Worm (Caenorhabditis elegans) whole organism, early embryonic: ENCODE results near the gene dot-1.5.

Source experiments
- B0310.2 ChIP-seq: sonication (generic microtip); optimal IDR thresholded peaks from 2 replicates; lab custom pipeline; 2016; ENCODE audit warnings: mild to moderate bottlenecking, missing genetic modification characterization, missing compliant biosample characterization
- F13C5.2 ChIP-seq: sonication (generic microtip); optimal IDR thresholded peaks from 2 replicates; lab custom pipeline; 2017; ENCODE audit warnings: mild to moderate bottlenecking, missing genetic modification characterization, inconsistent platforms, missing compliant biosample characterization
- aly-1 ChIP-seq: sonication (generic microtip); optimal IDR thresholded peaks from 2 replicates; lab custom pipeline; 2016; ENCODE audit warnings: missing genetic modification characterization, missing compliant biosample characterization
- ama-1 ChIP-seq: fragments of 150-350 bp; optimal IDR thresholded peaks from 2 replicates; lab custom pipeline; 2014
- ceh-13 ChIP-seq: fragments of 200-800 bp; sonication (Bioruptor generic); optimal IDR thresholded peaks from 2 replicates; lab custom pipeline; 2018; ENCODE audit warnings: mild to moderate bottlenecking, missing genetic modification characterization, missing compliant biosample characterization
- ceh-36 ChIP-seq: sonication (generic microtip); optimal IDR thresholded peaks from 2 replicates; lab custom pipeline; 2016; ENCODE audit warnings: missing genetic modification characterization, inconsistent platforms, missing compliant biosample characterization
- ets-7 ChIP-seq: sonication (generic microtip); optimal IDR thresholded peaks from 2 replicates; lab custom pipeline; 2016; ENCODE audit warnings: missing genotype, missing genetic modification characterization, missing compliant biosample characterization
- flt-1 ChIP-seq: fragments of 200-800 bp; sonication (Bioruptor generic); IDR thresholded peaks from 2 replicates; pipeline ENCODE4 v1.3.6; 2022; ENCODE audit warnings: missing genetic modification characterization, missing compliant biosample characterization
- hmbx-1 ChIP-seq: sonication (generic microtip); optimal IDR thresholded peaks from 2 replicates; lab custom pipeline; 2016; ENCODE audit warnings: mild to moderate bottlenecking, missing genetic modification characterization, missing compliant biosample characterization
- hnd-1 ChIP-seq: sonication (generic microtip); optimal IDR thresholded peaks from 2 replicates; lab custom pipeline; 2016; ENCODE audit warnings: missing genetic modification characterization, missing compliant biosample characterization
- pes-1 ChIP-seq: fragments of 200-800 bp; sonication (Bioruptor generic); IDR thresholded peaks from 2 replicates; pipeline ENCODE4 v1.3.6; 2022; ENCODE audit warnings: missing genetic modification reagents, missing genetic modification characterization, missing compliant biosample characterization
- scrt-1 ChIP-seq: fragments of 200-800 bp; sonication (Bioruptor generic); IDR thresholded peaks from 2 replicates; pipeline ENCODE4 v1.3.6; 2022; ENCODE audit warnings: missing genetic modification characterization, missing compliant biosample characterization
- sea-1 ChIP-seq: fragments of 200-800 bp; sonication (Bioruptor generic); conservative IDR thresholded peaks from 2 replicates; pipeline ENCODE4 v1.3.6; 2022; ENCODE audit warnings: missing genetic modification characterization, missing compliant biosample characterization
- tbx-11 ChIP-seq: fragments of 200-800 bp; sonication (Bioruptor generic); IDR thresholded peaks from 2 replicates; pipeline ENCODE4 v1.3.6; 2022; ENCODE audit warnings: missing genetic modification characterization, missing compliant biosample characterization
- tbx-37 ChIP-seq: fragments of 200-800 bp; sonication (Bioruptor generic); conservative IDR thresholded peaks from 2 replicates; pipeline ENCODE4 v1.3.6; 2022; ENCODE audit warnings: missing genetic modification reagents, missing genetic modification characterization, missing compliant biosample characterization
- tra-4 ChIP-seq: sonication (generic microtip); optimal IDR thresholded peaks from 2 replicates; lab custom pipeline; 2017; ENCODE audit warnings: missing genetic modification characterization, missing compliant biosample characterization

Gene dot-1.5

ce11 chrX:1959063-1959462 lies 41.8 kb downstream of the dot-1.5 start:
- TF ChIP-seq tra-4 (tag; lab: Kevin White, UChicago): no peak
- no peak for TF ChIP-seq ets-7 (tag; lab: Kevin White, UChicago)
- TF ChIP-seq hmbx-1 (tag; lab: Kevin White, UChicago): no peak
- no peak for TF ChIP-seq sea-1
- no peak for TF ChIP-seq pes-1 (GFP tag; lab: Robert Waterston, UW)
- TF ChIP-seq tbx-11 (GFP tag; lab: Robert Waterston, UW): no peak
- TF ChIP-seq ceh-36 (tag; lab: Kevin White, UChicago): no peak
- TF ChIP-seq F13C5.2 (tag; lab: Kevin White, UChicago): no peak
- TF ChIP-seq B0310.2 (tag; lab: Kevin White, UChicago): no peak
- no peak for TF ChIP-seq ceh-13 (GFP tag; lab: Kevin White, UChicago)
- no peak for TF ChIP-seq aly-1 (tag; lab: Kevin White, UChicago)
- TF ChIP-seq ama-1 (lab: Kevin White, UChicago): no peak
- no peak for TF ChIP-seq tbx-37 (GFP tag; lab: Robert Waterston, UW)
- no peak for TF ChIP-seq scrt-1 (GFP tag; lab: Robert Waterston, UW)

- TF ChIP-seq ceh-36 (tag; lab: Kevin White, UChicago) (no peak), hnd-1 (tag; lab: Kevin White, UChicago) (no peak), pes-1 (GFP tag; lab: Robert Waterston, UW) (no peak), tbx-37 (GFP tag; lab: Robert Waterston, UW) (no peak), flt-1 (GFP tag; lab: Robert Waterston, UW) (no peak), aly-1 (tag; lab: Kevin White, UChicago) (no peak), ets-7 (tag; lab: Kevin White, UChicago) (no peak)
Measured at ce11 chrX:1960895-1961715, 43.8 kb downstream of the dot-1.5 start.

ce11 chrX:1962273-1962672 lies 45.0 kb downstream of the dot-1.5 start, which contains the start of gene F52D2.7:
F52D2.7 (plus strand) TSS chrX:1962573.
- TF ChIP-seq ama-1 (lab: Kevin White, UChicago): no peak
- TF ChIP-seq hnd-1 (tag; lab: Kevin White, UChicago): no peak

ce11 chrX:1964411-1964810 lies 47.1 kb downstream of the dot-1.5 start:
- TF ChIP-seq hnd-1 (tag; lab: Kevin White, UChicago) (no peak), F13C5.2 (tag; lab: Kevin White, UChicago) (no peak), tbx-11 (GFP tag; lab: Robert Waterston, UW) (no peak), flt-1 (GFP tag; lab: Robert Waterston, UW) (no peak), scrt-1 (GFP tag; lab: Robert Waterston, UW) (no peak), pes-1 (GFP tag; lab: Robert Waterston, UW) (no peak), tbx-37 (GFP tag; lab: Robert Waterston, UW) (no peak), ama-1 (lab: Kevin White, UChicago) (no peak), tra-4 (tag; lab: Kevin White, UChicago) (no peak), ceh-13 (GFP tag; lab: Kevin White, UChicago) (no peak), hmbx-1 (tag; lab: Kevin White, UChicago) (no peak), aly-1 (tag; lab: Kevin White, UChicago) (no peak)

- TF ChIP-seq flt-1 (GFP tag; lab: Robert Waterston, UW): no peak
- no peak for TF ChIP-seq sea-1
- TF ChIP-seq scrt-1 (GFP tag; lab: Robert Waterston, UW): no peak
- TF ChIP-seq F13C5.2 (tag; lab: Kevin White, UChicago): peak; percentile 29
Measured at ce11 chrX:1964828-1965227, 47.6 kb downstream of the dot-1.5 start.
